Fruit fly (Drosophila melanogaster) whole organism, embryonic: Measurements from ENCODE around the gene HP5.

Experiments used
- Abd-B ChIP-seq: fragments of 200-800 bp; sonication (Bioruptor generic); optimal IDR thresholded peaks from 2 replicates; lab custom pipeline; 2018; ENCODE audit warnings: missing biosample characterization, mild to moderate bottlenecking, missing genetic modification characterization, moderate library complexity
- CG10543 ChIP-seq: fragments of 200-800 bp; sonication (Bioruptor generic); optimal IDR thresholded peaks from 3 replicates; lab custom pipeline; 2017; ENCODE audit warnings: missing biosample characterization, mild to moderate bottlenecking, missing genetic modification characterization, moderate library complexity
- CG11093 ChIP-seq: fragments of 200-800 bp; sonication (Bioruptor generic); IDR thresholded peaks from 3 replicates; pipeline ENCODE4 v1.3.6; 2022; ENCODE audit warnings: missing biosample characterization, missing genetic modification characterization
- CG11560 ChIP-seq: fragments of 200-800 bp; sonication (Bioruptor generic); IDR thresholded peaks from 3 replicates; pipeline ENCODE4 v1.3.6; 2022; ENCODE audit warnings: missing biosample characterization, missing genetic modification characterization
- CG12104 ChIP-seq: fragments of 200-800 bp; sonication (Bioruptor generic); optimal IDR thresholded peaks from 3 replicates; lab custom pipeline; 2016; ENCODE audit warnings: missing biosample characterization, missing genetic modification characterization
- CG13287 ChIP-seq: fragments of 200-800 bp; sonication (Bioruptor generic); IDR thresholded peaks from 2 replicates; pipeline ENCODE4 v1.3.6; 2022; ENCODE audit warnings: missing biosample characterization, missing genetic modification characterization; ENCODE audit not compliant: partially characterized antibody
- CG14710 ChIP-seq: fragments of 200-800 bp; sonication (Bioruptor generic); optimal IDR thresholded peaks from 3 replicates; lab custom pipeline; 2019; ENCODE audit warnings: missing biosample characterization, mild to moderate bottlenecking, missing genetic modification characterization, moderate library complexity
- CG15073 ChIP-seq: fragments of 200-800 bp; sonication (Bioruptor generic); optimal IDR thresholded peaks from 2 replicates; lab custom pipeline; 2016; ENCODE audit warnings: missing biosample characterization, missing genetic modification characterization
- CG1602 ChIP-seq: fragments of 200-800 bp; sonication (Bioruptor generic); optimal IDR thresholded peaks from 3 replicates; lab custom pipeline; 2016; ENCODE audit warnings: missing biosample characterization, missing genetic modification characterization
- CG18476 ChIP-seq: fragments of 200-800 bp; sonication (Bioruptor generic); optimal IDR thresholded peaks from 2 replicates; lab custom pipeline; 2016; ENCODE audit warnings: missing biosample characterization, mild to moderate bottlenecking, missing genetic modification characterization
- CG18764 ChIP-seq: fragments of 200-800 bp; sonication (Bioruptor generic); optimal IDR thresholded peaks from 3 replicates; lab custom pipeline; 2016; ENCODE audit warnings: missing biosample characterization, missing genetic modification characterization
- CG2199 ChIP-seq: fragments of 200-800 bp; sonication (Bioruptor generic); IDR thresholded peaks from 3 replicates; pipeline ENCODE4 v1.3.6; 2022; ENCODE audit warnings: missing biosample characterization, missing genetic modification characterization
- CG2202 ChIP-seq: fragments of 200-800 bp; sonication (Bioruptor generic); optimal IDR thresholded peaks from 2 replicates; lab custom pipeline; 2018; ENCODE audit warnings: missing biosample characterization, mild to moderate bottlenecking, missing genetic modification characterization
- CG30020 ChIP-seq: fragments of 200-800 bp; optimal IDR thresholded peaks from 2 replicates; lab custom pipeline; 2019; ENCODE audit warnings: missing biosample characterization, mild to moderate bottlenecking, missing genetic modification characterization, moderate library complexity
- CG32772 ChIP-seq: fragments of 200-800 bp; sonication (Bioruptor generic); IDR thresholded peaks from 2 replicates; pipeline ENCODE4 v1.3.6; 2022; ENCODE audit warnings: missing biosample characterization, missing genetic modification characterization
- CG4404 ChIP-seq: fragments of 200-800 bp; sonication (Bioruptor generic); IDR thresholded peaks from 2 replicates; pipeline ENCODE4 v1.3.6; 2022; ENCODE audit warnings: missing biosample characterization, missing genetic modification characterization
- CG4854 ChIP-seq: fragments of 200-800 bp; sonication (Bioruptor generic); optimal IDR thresholded peaks from 2 replicates; lab custom pipeline; 2016; ENCODE audit warnings: missing biosample characterization, missing genetic modification characterization, inconsistent platforms
- CG5953 ChIP-seq: fragments of 200-800 bp; sonication (Bioruptor generic); IDR thresholded peaks from 2 replicates; pipeline ENCODE4 v1.3.6; 2022; ENCODE audit warnings: missing biosample characterization, missing genetic modification characterization
- CG6689 ChIP-seq: fragments of 200-800 bp; sonication (Bioruptor generic); IDR thresholded peaks from 2 replicates; pipeline ENCODE4 v1.3.6; 2022; ENCODE audit warnings: missing biosample characterization, missing genetic modification characterization
- CG7372 ChIP-seq: fragments of 200-800 bp; sonication (Bioruptor generic); IDR thresholded peaks from 2 replicates; pipeline ENCODE4 v1.3.6; 2022; ENCODE audit warnings: missing biosample characterization, missing genetic modification characterization
- CG8281 ChIP-seq: fragments of 200-800 bp; sonication (Bioruptor generic); optimal IDR thresholded peaks from 2 replicates; lab custom pipeline; 2018; ENCODE audit warnings: missing biosample characterization, mild to moderate bottlenecking, missing genetic modification characterization, moderate library complexity
- CG9797 ChIP-seq: fragments of 200-800 bp; sonication (Bioruptor generic); optimal IDR thresholded peaks from 3 replicates; lab custom pipeline; 2018; ENCODE audit warnings: missing biosample characterization, mild to moderate bottlenecking, missing genetic modification characterization
- CTCF ChIP-seq: fragments of 200-800 bp; sonication (Bioruptor generic); optimal IDR thresholded peaks from 2 replicates; lab custom pipeline; 2017; ENCODE audit warnings: missing biosample characterization, mild to moderate bottlenecking, missing genetic modification characterization, moderate library complexity
- D ChIP-seq, 2 experiments: fragments of 200-800 bp in 1 of 2; fragments of >200 bp in 1 of 2; sonication (Bioruptor generic) in 1 of 2; optimal IDR thresholded peaks; 2 replicates in 1 of 2; 3 replicates in 1 of 2; lab custom pipeline; 2017; ENCODE audit warnings: mild to moderate bottlenecking in 1 of 2, missing biosample characterization in 1 of 2, missing genetic modification characterization in 1 of 2, missing genetic modification reagents in 1 of 2
- Drgx ChIP-seq: fragments of 200-800 bp; sonication (Bioruptor generic); IDR thresholded peaks from 2 replicates; pipeline ENCODE4 v1.3.6; 2022; ENCODE audit warnings: missing biosample characterization, missing genetic modification characterization
- E2f1 ChIP-seq: fragments of 200-800 bp; sonication (Bioruptor generic); IDR thresholded peaks from 2 replicates; pipeline ENCODE4 v1.3.6; 2022; ENCODE audit warnings: missing biosample characterization, missing genetic modification characterization
- Ets97D ChIP-seq: fragments of 200-800 bp; sonication (Bioruptor generic); optimal IDR thresholded peaks from 3 replicates; lab custom pipeline; 2016; ENCODE audit warnings: missing biosample characterization, missing genetic modification characterization
- Gsc ChIP-seq: fragments of 200-800 bp; sonication (Bioruptor generic); IDR thresholded peaks from 2 replicates; pipeline ENCODE4 v1.3.6; 2022; ENCODE audit warnings: missing biosample characterization, missing genetic modification characterization
- Hmx ChIP-seq: fragments of 200-800 bp; sonication (Bioruptor generic); optimal IDR thresholded peaks from 2 replicates; lab custom pipeline; 2016; ENCODE audit warnings: missing biosample characterization, missing genetic modification characterization
- Hr39 ChIP-seq: fragments of >200 bp; optimal IDR thresholded peaks from 2 replicates; lab custom pipeline; 2017
- Hr51 ChIP-seq, 2 experiments: fragments of 200-800 bp; sonication (Bioruptor generic); optimal IDR thresholded peaks; 2 replicates in 1 of 2; 3 replicates in 1 of 2; lab custom pipeline; 2016 to 2018; ENCODE audit warnings: missing biosample characterization in 2 of 2, missing genetic modification characterization in 2 of 2, mild to moderate bottlenecking in 1 of 2, moderate library complexity in 1 of 2
- Lpt ChIP-seq: fragments of >200 bp; optimal IDR thresholded peaks from 2 replicates; lab custom pipeline; 2018; ENCODE audit warnings: missing biosample characterization, missing genetic modification characterization
- Sox102F ChIP-seq: fragments of 200-800 bp; sonication (Bioruptor generic); optimal IDR thresholded peaks from 2 replicates; lab custom pipeline; 2018; ENCODE audit warnings: missing biosample characterization, mild to moderate bottlenecking, missing genetic modification characterization, moderate library complexity
- ab ChIP-seq: fragments of 200-800 bp; sonication (Bioruptor generic); optimal IDR thresholded peaks from 2 replicates; lab custom pipeline; 2016; ENCODE audit warnings: missing biosample characterization, missing genetic modification characterization
- bigmax ChIP-seq: fragments of 200-800 bp; sonication (Bioruptor generic); optimal IDR thresholded peaks from 2 replicates; lab custom pipeline; 2018; ENCODE audit warnings: missing biosample characterization, mild to moderate bottlenecking, missing genetic modification characterization
- crc ChIP-seq: fragments of 200-800 bp; sonication (Bioruptor generic); optimal IDR thresholded peaks from 2 replicates; lab custom pipeline; 2016; ENCODE audit warnings: missing biosample characterization, missing genetic modification characterization
- crp ChIP-seq, 2 experiments: fragments of 200-800 bp; sonication (Bioruptor generic); optimal IDR thresholded peaks; 2 replicates in 1 of 2; 3 replicates in 1 of 2; lab custom pipeline; 2017; ENCODE audit warnings: missing biosample characterization in 2 of 2, missing genetic modification characterization in 2 of 2, mild to moderate bottlenecking in 1 of 2, moderate library complexity in 1 of 2
- cwo ChIP-seq: fragments of 200-800 bp; sonication (Bioruptor generic); optimal IDR thresholded peaks from 3 replicates; lab custom pipeline; 2017; ENCODE audit warnings: missing biosample characterization, missing genetic modification characterization, mild to moderate bottlenecking, moderate library complexity, missing genetic modification reagents
- dimm ChIP-seq: fragments of 200-800 bp; sonication (Bioruptor generic); IDR thresholded peaks from 2 replicates; pipeline ENCODE4 v1.3.6; 2022; ENCODE audit warnings: missing biosample characterization, missing genetic modification characterization
- dysf ChIP-seq: fragments of 200-800 bp; sonication (Bioruptor generic); IDR thresholded peaks from 3 replicates; pipeline ENCODE4 v1.3.6; 2022; ENCODE audit warnings: missing biosample characterization, missing genetic modification characterization
- eyg ChIP-seq: fragments of 200-800 bp; sonication (Bioruptor generic); optimal IDR thresholded peaks from 3 replicates; lab custom pipeline; 2016; ENCODE audit warnings: missing biosample characterization, missing genetic modification characterization
- fd96Cb ChIP-seq: fragments of 200-800 bp; sonication (Bioruptor generic); optimal IDR thresholded peaks from 2 replicates; lab custom pipeline; 2018; ENCODE audit warnings: missing biosample characterization, mild to moderate bottlenecking, missing genetic modification characterization, moderate library complexity
- gsb-n ChIP-seq: fragments of 200-800 bp; sonication (Bioruptor generic); optimal IDR thresholded peaks from 3 replicates; lab custom pipeline; 2018; ENCODE audit warnings: missing biosample characterization, mild to moderate bottlenecking, missing genetic modification characterization
- h ChIP-seq: fragments of >200 bp; optimal IDR thresholded peaks from 2 replicates; lab custom pipeline; 2017
- hbn ChIP-seq: fragments of 200-800 bp; sonication (Bioruptor generic); IDR thresholded peaks from 2 replicates; pipeline ENCODE4 v1.3.6; 2022; ENCODE audit warnings: missing biosample characterization, missing genetic modification characterization; ENCODE audit not compliant: partially characterized antibody
- jumu ChIP-seq: fragments of 200-800 bp; sonication (Bioruptor generic); optimal IDR thresholded peaks from 3 replicates; lab custom pipeline; 2016; ENCODE audit warnings: missing biosample characterization, missing genetic modification characterization
- org-1 ChIP-seq: fragments of 200-800 bp; sonication (Bioruptor generic); optimal IDR thresholded peaks from 2 replicates; lab custom pipeline; 2017; ENCODE audit warnings: missing biosample characterization, missing genetic modification characterization
- sqz ChIP-seq: fragments of 200-800 bp; sonication (Bioruptor generic); optimal IDR thresholded peaks from 3 replicates; lab custom pipeline; 2018; ENCODE audit warnings: missing biosample characterization, mild to moderate bottlenecking, missing genetic modification characterization
- tio ChIP-seq: fragments of 200-800 bp; sonication (Bioruptor generic); optimal IDR thresholded peaks from 2 replicates; lab custom pipeline; 2017; ENCODE audit warnings: missing biosample characterization, missing genetic modification characterization, inconsistent platforms
- unc-4 ChIP-seq: fragments of 200-800 bp; sonication (Bioruptor generic); IDR thresholded peaks from 2 replicates; pipeline ENCODE4 v1.3.6; 2022; ENCODE audit warnings: missing biosample characterization, missing genetic modification characterization; ENCODE audit not compliant: partially characterized antibody
- vfl ChIP-seq: fragments of 200-800 bp; sonication (Bioruptor generic); optimal IDR thresholded peaks from 2 replicates; lab custom pipeline; 2016; ENCODE audit warnings: missing biosample characterization, missing genetic modification characterization
- vnd ChIP-seq: fragments of 200-800 bp; sonication (Bioruptor generic); IDR thresholded peaks from 3 replicates; pipeline ENCODE4 v1.3.6; 2022; ENCODE audit warnings: missing biosample characterization, missing genetic modification characterization; ENCODE audit not compliant: partially characterized antibody

HP5 gene

DNA sequence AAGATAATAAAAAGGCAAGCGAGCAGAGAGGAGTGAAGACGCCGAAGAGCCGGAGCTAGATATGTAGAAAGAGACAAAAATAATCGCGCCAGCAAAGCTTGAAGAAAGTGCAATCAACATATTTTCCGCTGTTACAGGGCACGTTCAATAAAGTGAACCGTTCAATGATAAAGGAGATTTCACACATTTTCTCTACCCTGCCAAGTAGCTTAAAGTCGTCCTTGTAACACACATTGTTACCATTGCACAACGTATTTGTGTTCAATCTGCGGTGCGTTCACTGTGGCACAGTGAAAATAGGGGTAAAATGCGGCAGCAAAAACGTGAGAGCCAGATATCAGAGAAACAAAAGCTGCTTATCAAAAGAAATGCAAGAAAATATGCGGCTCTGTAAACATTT, 44.9 kb downstream of the HP5 start (continued):
- TF ChIP-seq CG11093 (GFP tag; lab: Robert Waterston, UW) (peak; percentile 42; the same call in 1 of the 3 replicates), CG2199 (GFP tag; lab: Robert Waterston, UW) (0 out of 3 replicates have a peak, but pooled peaks have one; percentile 44), unc-4 (GFP tag; lab: Robert Waterston, UW) (no peak), CG15073 (GFP tag; lab: Kevin White, UChicago) (no peak), CG10543 (GFP tag; lab: Kevin White, UChicago) (no peak), CG6689 (GFP tag; lab: Robert Waterston, UW) (peak; percentile 59), h (lab: Kevin White, UChicago) (no peak), CG12104 (no peak), CG4404 (GFP tag; lab: Robert Waterston, UW) (no peak), ab (GFP tag; lab: Kevin White, UChicago) (no peak), CG1602 (GFP tag; lab: Kevin White, UChicago) (peak; percentile 29), bigmax (GFP tag; lab: Kevin White, UChicago) (no peak), CG4854 (GFP tag; lab: Kevin White, UChicago) (no peak), Ets97D (GFP tag; lab: Kevin White, UChicago) (no peak), Lpt (GFP tag; lab: Kevin White, UChicago) (no peak), eyg (GFP tag; lab: Kevin White, UChicago) (no peak), CG30020 (tag; lab: Kevin White, UChicago) (no peak), E2f1 (GFP tag; lab: Robert Waterston, UW) (0 out of 2 replicates have a peak, but pooled peaks have one; percentile 24), Drgx (peak; percentile 57), CG5953 (no peak), crc (GFP tag; lab: Kevin White, UChicago) (no peak), fd96Cb (tag; lab: Kevin White, UChicago) (peak; percentile 52), CG9797 (no peak), dimm (GFP tag; lab: Robert Waterston, UW) (no peak), Hmx (GFP tag; lab: Kevin White, UChicago) (no peak), CG14710 (tag; lab: Kevin White, UChicago) (no peak), org-1 (GFP tag; lab: Kevin White, UChicago) (peak; percentile 19), Gsc (GFP tag; lab: Robert Waterston, UW) (no peak), sqz (GFP tag; lab: Kevin White, UChicago) (no peak), CG8281 (tag; lab: Kevin White, UChicago) (no peak), CG18476 (GFP tag; lab: Kevin White, UChicago) (no peak), crp (GFP tag; optimal IDR thresholded peaks at IDR 0.05; lab: Kevin White, UChicago) (no peak), gsb-n (tag; lab: Kevin White, UChicago) (peak; percentile 26), CTCF (GFP tag; lab: Kevin White, UChicago) (no peak), jumu (GFP tag; lab: Kevin White, UChicago) (no peak), CG2202 (tag; lab: Kevin White, UChicago) (no peak), tio (peak; percentile 37), CG11560 (tag; lab: Robert Waterston, UW) (no peak), CG7372 (GFP tag; lab: Robert Waterston, UW) (no peak), CG32772 (GFP tag; lab: Robert Waterston, UW) (peak; percentile 54), hbn (no peak), CG13287 (GFP tag; lab: Robert Waterston, UW) (no peak), vnd (GFP tag; lab: Robert Waterston, UW) (no peak), dysf (peak; percentile 34; the same call in 1 of the 3 replicates), D (optimal IDR thresholded peaks at IDR 0.05; lab: Kevin White, UChicago) (no peak), D (GFP tag; optimal IDR thresholded peaks at IDR 0.05; lab: Kevin White, UChicago) (no peak), cwo (GFP tag; lab: Kevin White, UChicago) (no peak), Hr39 (lab: Kevin White, UChicago) (no peak), Sox102F (GFP tag; lab: Kevin White, UChicago) (peak; percentile 75), vfl (no peak), CG18764 (GFP tag; lab: Kevin White, UChicago) (peak; percentile 18), Abd-B (GFP tag; lab: Kevin White, UChicago) (peak; percentile 33), Hr51 (GFP tag; optimal IDR thresholded peaks at IDR 0.05; lab: Kevin White, UChicago) (peak in 1 of 2 experiments; percentile 6)
